Worm (Caenorhabditis elegans) whole organism, midembryonic: ENCODE measurements around the gene hmit-1.2.

Experiments used
- T22C8.4 ChIP-seq: fragments of 200-800 bp; sonication (Bioruptor generic); IDR thresholded peaks from 2 replicates; pipeline ENCODE4 v1.3.6; 2022; ENCODE audit warnings: missing genetic modification characterization, missing compliant biosample characterization
- flt-1 ChIP-seq: fragments of 200-800 bp; sonication (Bioruptor generic); IDR thresholded peaks from 2 replicates; pipeline ENCODE4 v1.3.6; 2022; ENCODE audit warnings: missing genetic modification characterization, missing compliant biosample characterization
- klf-2 ChIP-seq: fragments of 200-800 bp; sonication (Bioruptor generic); conservative IDR thresholded peaks from 2 replicates; pipeline ENCODE4 v1.3.6; 2022; ENCODE audit warnings: missing genetic modification reagents, missing genetic modification characterization, missing compliant biosample characterization
- tab-1 ChIP-seq: fragments of 200-800 bp; sonication (Bioruptor generic); IDR thresholded peaks from 2 replicates; pipeline ENCODE4 v1.3.6; 2022; ENCODE audit warnings: missing genetic modification characterization, missing compliant biosample characterization
- ztf-23 ChIP-seq: fragments of 200-800 bp; sonication (Bioruptor generic); IDR thresholded peaks from 2 replicates; pipeline ENCODE4 v1.3.6; 2022; ENCODE audit warnings: missing genetic modification reagents, missing genetic modification characterization, missing compliant biosample characterization

DNA sequence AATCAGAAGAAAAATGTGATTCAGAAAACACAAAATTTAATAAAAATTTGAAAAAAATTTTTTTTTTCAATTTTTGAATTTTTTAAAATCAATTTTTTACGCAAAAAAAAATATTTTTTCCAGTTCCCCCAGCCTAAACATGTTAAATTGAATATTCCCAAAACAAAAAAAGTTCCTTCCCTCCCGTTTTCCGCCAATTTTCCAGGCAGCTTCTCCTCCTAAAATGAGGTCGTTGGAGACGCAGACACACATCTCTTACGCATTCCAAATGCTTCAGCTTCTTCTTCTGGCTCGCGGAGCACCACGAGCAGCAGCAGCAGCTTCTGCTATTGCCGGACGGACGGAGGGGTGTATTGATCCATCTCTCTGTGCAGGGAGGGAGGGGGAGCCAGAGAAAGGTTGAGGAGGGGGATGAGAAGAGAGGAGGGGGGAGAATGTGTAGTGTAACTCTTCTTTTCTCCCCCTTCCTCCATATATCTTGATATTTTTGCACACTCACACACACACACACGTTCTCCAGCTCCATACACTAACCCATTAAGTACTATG lies 34.2 kb upstream of the hmit-1.2 start:
- no peak for TF ChIP-seq klf-2 (GFP tag; lab: Robert Waterston, UW)
- TF ChIP-seq flt-1 (GFP tag; lab: Robert Waterston, UW) = no peak
- TF ChIP-seq ztf-23 (GFP tag; lab: Robert Waterston, UW) = 0 out of 2 replicates have a peak, but pooled peaks have one; percentile 60
- peak; percentile 66 for TF ChIP-seq T22C8.4 (GFP tag; lab: Robert Waterston, UW)
- TF ChIP-seq tab-1 (GFP tag; lab: Robert Waterston, UW) = 0 out of 2 replicates have a peak, but pooled peaks have one; percentile 4
